Worm (Caenorhabditis elegans): ENCODE results near the gene C10C6.3.

C10C6.3 gene

ce11 chrIV:11465125-11465524 is at the start of gene C10C6.3:
Gene C10C6.3 (minus strand): TSS chrIV:11465225.
- TF ChIP-seq W03F9.2 (tag; optimal IDR thresholded peaks at IDR 0.05) (no peak), dao-5 (tag; optimal IDR thresholded peaks at IDR 0.05) (no peak), him-1 (tag; optimal IDR thresholded peaks at IDR 0.05) (no peak)

- no peak for TF ChIP-seq W03F9.2 (tag; optimal IDR thresholded peaks at IDR 0.05)
- TF ChIP-seq him-1 (tag; optimal IDR thresholded peaks at IDR 0.05), result no peak
- no peak for TF ChIP-seq dao-5 (tag; optimal IDR thresholded peaks at IDR 0.05)
Measured at ce11 chrIV:11510664-11511063, 45.6 kb upstream of the C10C6.3 start, which contains the start of gene M04B2.6. Gene M04B2.6 (minus strand): TSS chrIV:11510764.

- no peak for TF ChIP-seq W03F9.2 (tag; optimal IDR thresholded peaks at IDR 0.05)
- no peak for TF ChIP-seq him-1 (tag; optimal IDR thresholded peaks at IDR 0.05)
- no peak for TF ChIP-seq dao-5 (tag; optimal IDR thresholded peaks at IDR 0.05)
Measured at ce11 chrIV:11504416-11504815, 39.4 kb upstream of the C10C6.3 start, which contains the start of gene twk-25. Gene twk-25 (plus strand): TSS chrIV:11504716.

ce11 chrIV:11503654-11504053 is 38.6 kb upstream of the C10C6.3 start:
- TF ChIP-seq W03F9.2 (tag; optimal IDR thresholded peaks at IDR 0.05) (no peak), dao-5 (tag; optimal IDR thresholded peaks at IDR 0.05) (no peak), him-1 (tag; optimal IDR thresholded peaks at IDR 0.05) (no peak)

ce11 chrIV:11500421-11500820 is 35.4 kb upstream of the C10C6.3 start, which contains the start of gene H21P03.10:
Gene H21P03.10 (plus strand): TSS chrIV:11500721.
- TF ChIP-seq W03F9.2 (tag; optimal IDR thresholded peaks at IDR 0.05) (no peak), him-1 (tag; optimal IDR thresholded peaks at IDR 0.05) (no peak), dao-5 (tag; optimal IDR thresholded peaks at IDR 0.05) (no peak)

- TF ChIP-seq W03F9.2 (tag; optimal IDR thresholded peaks at IDR 0.05) (no peak), him-1 (tag; optimal IDR thresholded peaks at IDR 0.05) (no peak), dao-5 (tag; optimal IDR thresholded peaks at IDR 0.05) (no peak)
Measured at ce11 chrIV:11498169-11498568, 33.1 kb upstream of the C10C6.3 start, which contains the start of gene sms-1. Gene sms-1 (minus strand): TSS chrIV:11498174.

- no peak for TF ChIP-seq dao-5 (tag; optimal IDR thresholded peaks at IDR 0.05)
- peak; percentile 70 for TF ChIP-seq him-1 (tag; optimal IDR thresholded peaks at IDR 0.05)
Measured at ce11 chrIV:11494924-11495323, 29.9 kb upstream of the C10C6.3 start.

- TF ChIP-seq him-1 (tag; optimal IDR thresholded peaks at IDR 0.05), result no peak
Measured at ce11 chrIV:11493899-11494298, 28.9 kb upstream of the C10C6.3 start.

- no peak for TF ChIP-seq W03F9.2 (tag; optimal IDR thresholded peaks at IDR 0.05)
- TF ChIP-seq him-1 (tag; optimal IDR thresholded peaks at IDR 0.05), result no peak
- no peak for TF ChIP-seq dao-5 (tag; optimal IDR thresholded peaks at IDR 0.05)
Measured at ce11 chrIV:11492345-11492744, 27.3 kb upstream of the C10C6.3 start.

- TF ChIP-seq W03F9.2 (tag; optimal IDR thresholded peaks at IDR 0.05) (no peak), dao-5 (tag; optimal IDR thresholded peaks at IDR 0.05) (no peak), him-1 (tag; optimal IDR thresholded peaks at IDR 0.05) (no peak)
Measured at ce11 chrIV:11491422-11491821, 26.4 kb upstream of the C10C6.3 start.

ce11 chrIV:11489610-11490339 is 24.8 kb upstream of the C10C6.3 start:
- TF ChIP-seq him-1 (tag; optimal IDR thresholded peaks at IDR 0.05), result no peak
- peak; percentile 7 for TF ChIP-seq W03F9.2 (tag; optimal IDR thresholded peaks at IDR 0.05)

- TF ChIP-seq him-1 (tag; optimal IDR thresholded peaks at IDR 0.05), result no peak
- no peak for TF ChIP-seq dao-5 (tag; optimal IDR thresholded peaks at IDR 0.05)
- TF ChIP-seq W03F9.2 (tag; optimal IDR thresholded peaks at IDR 0.05), result no peak
Measured at ce11 chrIV:11489077-11489476, 24.1 kb upstream of the C10C6.3 start.

ce11 chrIV:11487889-11488556 is 23.0 kb upstream of the C10C6.3 start:
- TF ChIP-seq dao-5 (tag; optimal IDR thresholded peaks at IDR 0.05) (no peak), him-1 (tag; optimal IDR thresholded peaks at IDR 0.05) (no peak), W03F9.2 (tag; optimal IDR thresholded peaks at IDR 0.05) (no peak)

- TF ChIP-seq dao-5 (tag; optimal IDR thresholded peaks at IDR 0.05) (no peak), him-1 (tag; optimal IDR thresholded peaks at IDR 0.05) (no peak), W03F9.2 (tag; optimal IDR thresholded peaks at IDR 0.05) (no peak)
Measured at ce11 chrIV:11486859-11487258, 21.8 kb upstream of the C10C6.3 start.
